Worm (Caenorhabditis elegans): ENCODE measurements around the gene B0336.13.

B0336.13 gene

DNA sequence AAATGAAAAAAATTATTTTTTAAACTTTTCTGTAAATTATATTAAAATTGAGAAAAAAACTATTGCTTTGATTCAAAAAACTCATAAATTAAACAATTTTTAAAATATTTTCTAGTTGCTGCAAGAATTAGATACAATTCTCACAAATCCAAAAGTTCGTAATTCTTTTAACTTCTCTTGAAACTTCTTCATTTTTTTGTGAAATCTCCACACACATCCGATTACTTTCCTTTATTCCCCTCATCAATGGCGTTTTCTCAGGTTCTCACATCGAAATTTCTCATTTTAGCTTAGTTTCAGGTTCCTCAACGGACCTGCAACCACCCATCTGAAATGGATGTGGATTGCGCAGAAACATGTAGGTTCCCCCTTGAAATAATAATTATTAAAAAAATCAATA is 28.7 kb downstream of the B0336.13 start, which contains the start of gene wrm-1:
TSS of gene wrm-1 (plus strand) at position 301 of the 400 bp plus-strand sequence.
- no peak for TF ChIP-seq him-1 (tag; optimal IDR thresholded peaks at IDR 0.05)
- TF ChIP-seq W03F9.2 (tag; optimal IDR thresholded peaks at IDR 0.05), result no peak
- no peak for TF ChIP-seq dao-5 (tag; optimal IDR thresholded peaks at IDR 0.05)

DNA sequence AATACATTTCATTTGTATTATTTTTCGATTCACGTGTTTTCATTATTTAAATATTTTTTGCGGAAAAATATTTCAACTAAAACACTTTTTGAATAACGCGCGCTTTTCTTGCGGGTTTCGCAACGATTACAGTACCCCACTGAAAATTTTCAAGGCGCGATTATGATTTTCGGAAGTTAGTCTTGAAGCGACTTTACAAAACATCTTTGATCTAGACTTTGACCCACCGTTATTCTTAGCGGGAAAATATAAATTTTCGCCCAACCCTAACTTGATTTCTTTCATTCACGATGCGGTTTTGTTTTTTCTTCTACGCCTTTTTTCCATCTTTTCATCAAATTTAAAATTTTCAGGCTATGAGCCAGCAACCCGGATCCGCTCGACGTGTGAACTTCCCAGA is 34.0 kb downstream of the B0336.13 start, which contains the start of gene egg-1:
TSS of gene egg-1 (plus strand) at position 354 of the 400 bp plus-strand sequence.
- TF ChIP-seq W03F9.2 (tag; optimal IDR thresholded peaks at IDR 0.05) (peak; percentile 39), dao-5 (tag; optimal IDR thresholded peaks at IDR 0.05) (no peak)

DNA sequence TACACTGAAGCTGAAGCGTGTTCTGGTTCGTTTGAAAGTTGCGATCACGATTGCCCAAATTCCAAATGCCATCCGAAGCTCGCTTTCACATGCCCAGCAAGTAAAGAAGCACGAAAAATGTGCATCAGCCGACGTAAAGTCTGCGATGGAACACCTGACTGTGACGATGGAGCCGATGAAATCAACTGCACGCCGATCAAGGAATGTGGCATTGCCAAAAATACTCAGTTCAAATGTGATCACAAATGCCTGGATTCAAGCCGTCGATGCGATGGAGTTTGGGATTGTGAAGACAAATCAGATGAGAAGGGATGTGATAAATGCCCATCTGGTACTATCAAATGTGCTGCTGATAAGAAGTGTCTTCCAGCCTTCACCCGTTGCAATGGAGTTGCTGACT is 35.5 kb downstream of the B0336.13 start:
- TF ChIP-seq W03F9.2 (tag; optimal IDR thresholded peaks at IDR 0.05), result no peak
- TF ChIP-seq dao-5 (tag; optimal IDR thresholded peaks at IDR 0.05), result no peak
- no peak for TF ChIP-seq him-1 (tag; optimal IDR thresholded peaks at IDR 0.05)

- TF ChIP-seq W03F9.2 (tag; optimal IDR thresholded peaks at IDR 0.05) (no peak), dao-5 (tag; optimal IDR thresholded peaks at IDR 0.05) (no peak), him-1 (tag; optimal IDR thresholded peaks at IDR 0.05) (no peak)
Observed at ce11 chrIII:5730041-5730440, 36.2 kb downstream of the B0336.13 start.

ce11 chrIII:5730980-5731636 is 37.3 kb downstream of the B0336.13 start, which contains the start of the genes B0244.9 and B0244.7:
TSS of gene B0244.9 (minus strand) at chrIII:5731030.
TSS of gene B0244.7 (plus strand) at chrIII:5731501.
- TF ChIP-seq W03F9.2 (tag; optimal IDR thresholded peaks at IDR 0.05), result no peak
- TF ChIP-seq dao-5 (tag; optimal IDR thresholded peaks at IDR 0.05), result no peak
- TF ChIP-seq him-1 (tag; optimal IDR thresholded peaks at IDR 0.05), result no peak

DNA sequence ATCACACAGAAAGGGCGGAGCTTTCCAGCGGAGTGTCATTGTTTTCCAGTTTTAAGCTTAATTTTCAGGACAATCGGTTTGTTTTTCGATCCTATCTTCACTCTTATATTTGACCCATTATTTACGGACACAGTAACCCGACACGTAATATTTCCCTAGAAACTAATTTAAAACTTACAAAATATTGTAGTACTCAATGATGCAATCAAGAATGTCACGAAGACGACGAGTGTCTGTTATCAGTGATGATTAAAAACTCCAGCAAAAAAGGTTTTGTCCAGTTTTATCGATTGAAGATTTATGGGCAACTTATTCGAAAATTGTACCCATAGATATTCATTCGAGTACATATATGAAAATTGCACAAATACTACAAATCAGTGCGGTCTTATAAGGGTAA is 39.1 kb downstream of the B0336.13 start, which contains the start of gene B0244.17:
TSS of gene B0244.17 (plus strand) at position 301 of the 400 bp plus-strand sequence.
- no peak for TF ChIP-seq him-1 (tag; optimal IDR thresholded peaks at IDR 0.05)
- no peak for TF ChIP-seq dao-5 (tag; optimal IDR thresholded peaks at IDR 0.05)
- no peak for TF ChIP-seq W03F9.2 (tag; optimal IDR thresholded peaks at IDR 0.05)

DNA sequence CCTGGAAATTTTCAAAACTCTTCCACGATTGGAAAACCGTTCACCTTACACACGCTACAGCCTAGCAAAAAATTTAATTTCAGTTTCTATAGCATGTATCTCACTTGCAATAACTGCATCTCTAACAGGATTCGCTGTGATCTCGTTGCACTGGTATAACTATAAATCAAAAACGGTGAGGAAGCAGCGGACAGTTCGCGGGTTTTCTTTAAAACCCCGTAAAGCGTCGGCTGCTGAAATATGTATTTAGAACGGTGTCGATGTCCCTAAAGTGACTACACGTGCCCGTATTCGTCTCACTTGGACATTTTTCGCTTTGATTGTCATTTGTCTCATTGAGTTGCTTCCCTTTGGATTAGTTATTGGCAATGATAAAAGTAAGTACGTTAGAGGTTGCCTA is 40.5 kb downstream of the B0336.13 start:
- TF ChIP-seq him-1 (tag; optimal IDR thresholded peaks at IDR 0.05) (no peak), W03F9.2 (tag; optimal IDR thresholded peaks at IDR 0.05) (no peak), dao-5 (tag; optimal IDR thresholded peaks at IDR 0.05) (no peak)

DNA sequence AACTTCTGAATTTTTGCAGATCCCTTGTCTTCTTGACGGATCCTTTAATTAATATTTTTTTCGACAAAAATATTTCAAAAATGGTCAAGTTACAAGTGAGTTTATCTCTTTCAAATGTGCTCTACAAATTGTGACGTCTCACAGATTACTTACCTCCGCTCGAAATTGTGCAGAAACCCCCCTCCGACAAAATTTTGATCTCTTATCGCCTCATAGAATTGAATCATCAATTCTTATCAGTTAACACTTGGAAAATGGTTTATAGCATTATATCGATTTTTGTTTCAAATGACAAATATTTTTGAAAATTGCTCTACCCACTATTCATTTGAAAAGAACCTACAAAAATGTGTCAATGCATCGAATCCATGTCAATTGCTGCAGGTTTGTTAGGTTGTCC is 41.1 kb downstream of the B0336.13 start, which contains the start of gene B0244.10:
TSS of gene B0244.10 (plus strand) at position 254 of the 400 bp plus-strand sequence.
- TF ChIP-seq dao-5 (tag; optimal IDR thresholded peaks at IDR 0.05) (no peak), him-1 (tag; optimal IDR thresholded peaks at IDR 0.05) (no peak), W03F9.2 (tag; optimal IDR thresholded peaks at IDR 0.05) (no peak)

DNA sequence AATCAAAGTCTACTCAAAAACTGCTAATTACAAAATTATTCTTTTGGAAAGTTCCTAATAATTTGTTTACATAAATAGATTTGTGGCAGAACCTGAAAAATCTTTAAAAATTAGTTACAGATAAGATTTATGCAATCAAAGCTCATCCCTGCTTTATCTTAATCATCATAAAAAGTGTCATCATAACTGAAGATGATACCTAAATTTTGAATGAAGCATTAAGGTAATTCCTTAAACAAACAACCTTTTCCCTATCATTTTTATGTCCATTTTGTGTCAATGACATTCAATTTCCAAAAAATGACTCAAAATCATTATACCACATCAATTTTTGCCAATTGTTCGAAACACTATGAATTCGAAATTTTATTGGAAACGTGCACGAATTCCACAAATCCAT is 43.9 kb downstream of the B0336.13 start, which contains the start of gene B0244.6:
TSS of gene B0244.6 (plus strand) at position 301 of the 400 bp plus-strand sequence.
- TF ChIP-seq him-1 (tag; optimal IDR thresholded peaks at IDR 0.05) (no peak), dao-5 (tag; optimal IDR thresholded peaks at IDR 0.05) (no peak), W03F9.2 (tag; optimal IDR thresholded peaks at IDR 0.05) (no peak)

- TF ChIP-seq dao-5 (tag; optimal IDR thresholded peaks at IDR 0.05) (no peak), him-1 (tag; optimal IDR thresholded peaks at IDR 0.05) (no peak), W03F9.2 (tag; optimal IDR thresholded peaks at IDR 0.05) (no peak)
Observed at ce11 chrIII:5740666-5741065, 46.8 kb downstream of the B0336.13 start, which contains the start of gene B0244.16. TSS of gene B0244.16 (plus strand) at chrIII:5740966.

ce11 chrIII:5743084-5743483 is 49.2 kb downstream of the B0336.13 start, which contains the start of gene B0244.15:
TSS of gene B0244.15 (plus strand) at chrIII:5743384.
- TF ChIP-seq dao-5 (tag; optimal IDR thresholded peaks at IDR 0.05) (no peak), W03F9.2 (tag; optimal IDR thresholded peaks at IDR 0.05) (no peak), him-1 (tag; optimal IDR thresholded peaks at IDR 0.05) (no peak)
